Worm (Caenorhabditis elegans): Measurements from ENCODE around the gene K01A6.7.
A peak's percentile ranks its signal among the peaks of the same experiment; 100 is the strongest.

K01A6.7 gene

ce11 chrIV:11765507-11765906 is 27.1 kb upstream of the K01A6.7 start (continued):
- no peak for TF ChIP-seq egl-43 (GFP tag; IDR thresholded peaks at IDR 0.05)
- TF ChIP-seq mxl-3 (GFP tag; optimal IDR thresholded peaks at IDR 0.05): no peak
- peak; percentile 14; the same call in 1 of the 2 replicates for TF ChIP-seq dmd-6 (GFP tag; IDR thresholded peaks at IDR 0.05)
- TF ChIP-seq dmd-8 (GFP tag; IDR thresholded peaks at IDR 0.05): no peak
- no peak for TF ChIP-seq pha-4 (GFP tag; IDR thresholded peaks at IDR 0.05)
- no peak for TF ChIP-seq pha-4 (tag; optimal IDR thresholded peaks at IDR 0.05)
- no peak for TF ChIP-seq zip-11 (GFP tag; IDR thresholded peaks at IDR 0.05)
- peak; percentile 74 for TF ChIP-seq aha-1 (tag)
- no peak for TF ChIP-seq zag-1 (tag; optimal IDR thresholded peaks at IDR 0.05)
- TF ChIP-seq ces-1 (GFP tag; optimal IDR thresholded peaks at IDR 0.05): no peak
- no peak for TF ChIP-seq dmd-9 (GFP tag; IDR thresholded peaks at IDR 0.05)
- no peak for TF ChIP-seq nhr-77 (tag; optimal IDR thresholded peaks at IDR 0.05)
- TF ChIP-seq ama-1 (optimal IDR thresholded peaks at IDR 0.05): no peak
- peak; percentile 73 for TF ChIP-seq rbr-2 (tag; optimal IDR thresholded peaks at IDR 0.05)
- TF ChIP-seq unc-62 (GFP tag; optimal IDR thresholded peaks at IDR 0.05 in 1 of 2): no peak
- no peak for TF ChIP-seq unc-62 (tag; optimal IDR thresholded peaks at IDR 0.05)
- TF ChIP-seq sdz-12 (GFP tag; optimal IDR thresholded peaks at IDR 0.05): no peak
- peak; percentile 79 for TF ChIP-seq ctbp-1 (GFP tag; IDR thresholded peaks at IDR 0.05)
- no peak for TF ChIP-seq fos-1 (tag; optimal IDR thresholded peaks at IDR 0.05)
- no peak for TF ChIP-seq lir-3 (tag; optimal IDR thresholded peaks at IDR 0.05)
- TF ChIP-seq madf-9 (GFP tag; conservative IDR thresholded peaks at IDR 0.05): no peak
- TF ChIP-seq ceh-28 (tag; optimal IDR thresholded peaks at IDR 0.05): peak; percentile 60
- no peak for TF ChIP-seq zfp-3 (GFP tag; conservative IDR thresholded peaks at IDR 0.05)
- TF ChIP-seq nhr-11 (tag; optimal IDR thresholded peaks at IDR 0.05): peak; percentile 20
- no peak for TF ChIP-seq nhr-6 (tag; optimal IDR thresholded peaks at IDR 0.05)
- peak; percentile 50 for TF ChIP-seq hmg-1.1 (GFP tag; IDR thresholded peaks at IDR 0.05)
- peak; percentile 71 for TF ChIP-seq hlh-30 (tag; optimal IDR thresholded peaks at IDR 0.05; ENCODE audit: insufficient read depth)
- no peak for TF ChIP-seq nhr-48 (tag; optimal IDR thresholded peaks at IDR 0.05)
- no peak for TF ChIP-seq F49E8.2 (tag; optimal IDR thresholded peaks at IDR 0.05; ENCODE audit: borderline replicate concordance)
- peak; percentile 48 for TF ChIP-seq F37D6.2 (tag; optimal IDR thresholded peaks at IDR 0.05)
- TF ChIP-seq hif-1 (tag; optimal IDR thresholded peaks at IDR 0.05): peak in 1 of 2 experiments; percentile 41
- TF ChIP-seq dpl-1 (GFP tag; optimal IDR thresholded peaks at IDR 0.05): no peak
- no peak for TF ChIP-seq spr-1 (tag; optimal IDR thresholded peaks at IDR 0.05)

ce11 chrIV:11760700-11761459 is 22.5 kb upstream of the K01A6.7 start, which contains the start of gene T12A7.2:
Gene T12A7.2 (minus strand): TSS chrIV:11761111.
- TF ChIP-seq mes-2 (tag; optimal IDR thresholded peaks at IDR 0.05; ENCODE audit: poor library complexity, severe bottlenecking): no peak
- TF ChIP-seq hmg-1.1 (GFP tag; IDR thresholded peaks at IDR 0.05): peak; percentile 38; the same call in 1 of the 2 replicates
- TF ChIP-seq nhr-6 (tag; optimal IDR thresholded peaks at IDR 0.05): no peak
- TF ChIP-seq pha-4 (GFP tag; IDR thresholded peaks at IDR 0.05): peak; percentile 38; the same call in 1 of the 2 replicates
- peak; percentile 32 for TF ChIP-seq pha-4 (tag; optimal IDR thresholded peaks at IDR 0.05)
- TF ChIP-seq hlh-11 (tag; optimal IDR thresholded peaks at IDR 0.05): peak; percentile 1
- TF ChIP-seq mdt-29 (GFP tag; IDR thresholded peaks at IDR 0.05): no peak
- TF ChIP-seq dve-1 (tag; optimal IDR thresholded peaks at IDR 0.05; ENCODE audit: insufficient read depth): peak; percentile 24
- no peak for TF ChIP-seq R02D3.7 (tag; optimal IDR thresholded peaks at IDR 0.05)
- no peak for TF ChIP-seq dmd-9 (GFP tag; IDR thresholded peaks at IDR 0.05)
- TF ChIP-seq madf-9 (GFP tag; conservative IDR thresholded peaks at IDR 0.05): no peak
- peak; percentile 52 for TF ChIP-seq set-16 (GFP tag; IDR thresholded peaks at IDR 0.05)
- peak; percentile 19; the same call in 1 of the 2 replicates for TF ChIP-seq dmd-6 (GFP tag; IDR thresholded peaks at IDR 0.05)
